Worm (Caenorhabditis elegans) whole organism, young adult: ENCODE data around the gene srh-89.

Experiments
- B0019.2 ChIP-seq: fragments of 200-800 bp; sonication (Bioruptor generic); conservative IDR thresholded peaks from 2 replicates; pipeline ENCODE4 v1.3.6; 2022; ENCODE audit warnings: missing genetic modification reagents, missing genetic modification characterization, missing compliant biosample characterization
- B0336.3 ChIP-seq: fragments of 200-800 bp; sonication (Bioruptor generic); IDR thresholded peaks from 2 replicates; pipeline ENCODE4 v1.3.6; 2022; ENCODE audit warnings: missing genetic modification characterization, missing compliant biosample characterization
- D2030.7 ChIP-seq: fragments of 200-800 bp; sonication (Bioruptor generic); IDR thresholded peaks from 2 replicates; pipeline ENCODE4 v1.3.6; 2022; ENCODE audit warnings: missing genetic modification reagents, missing genetic modification characterization, missing compliant biosample characterization
- F33H1.4 ChIP-seq: fragments of 200-800 bp; sonication (Bioruptor generic); IDR thresholded peaks from 2 replicates; pipeline ENCODE4 v1.3.6; 2022; ENCODE audit warnings: missing genetic modification reagents, missing genetic modification characterization, missing compliant biosample characterization
- F39B2.1 ChIP-seq: fragments of 200-800 bp; sonication (Bioruptor generic); IDR thresholded peaks from 2 replicates; pipeline ENCODE4 v1.3.6; 2022; ENCODE audit warnings: missing genetic modification reagents, missing genetic modification characterization, missing compliant biosample characterization
- Y53G8AR.9 ChIP-seq: fragments of 200-800 bp; sonication (Bioruptor generic); conservative IDR thresholded peaks from 2 replicates; pipeline ENCODE4 v1.3.6; 2022; ENCODE audit warnings: missing genetic modification reagents, missing genetic modification characterization, missing compliant biosample characterization
- ZK185.1 ChIP-seq: sonication (generic microtip); optimal IDR thresholded peaks from 2 replicates; lab custom pipeline; 2016; ENCODE audit warnings: mild to moderate bottlenecking, missing genetic modification characterization, missing compliant biosample characterization; ENCODE audit not compliant: poor library complexity, severe bottlenecking
- akir-1 ChIP-seq: fragments of 200-800 bp; sonication (Bioruptor generic); optimal IDR thresholded peaks from 2 replicates; lab custom pipeline; 2018; ENCODE audit warnings: mild to moderate bottlenecking, missing genetic modification characterization, moderate library complexity, missing compliant biosample characterization
- ama-1 ChIP-seq, 3 experiments: fragments of 150-350 bp in 1 of 3; sonication (generic microtip) in 2 of 3; optimal IDR thresholded peaks; 2 replicates each; lab custom pipeline; 2014 to 2018; ENCODE audit warnings: missing biosample characterization in 2 of 3, missing genetic modification characterization in 2 of 3, missing genetic modification reagents in 2 of 3
- aptf-2 ChIP-seq: fragments of 200-800 bp; sonication (Bioruptor generic); conservative IDR thresholded peaks from 2 replicates; pipeline ENCODE4 v1.3.6; 2022; ENCODE audit warnings: missing genetic modification reagents, missing genetic modification characterization, missing compliant biosample characterization
- attf-3 ChIP-seq: fragments of 200-800 bp; sonication (Bioruptor generic); conservative IDR thresholded peaks from 2 replicates; pipeline ENCODE4 v1.3.6; 2022; ENCODE audit warnings: missing genetic modification reagents, missing genetic modification characterization, missing compliant biosample characterization
- cebp-1 ChIP-seq, 2 experiments: fragments of 200-800 bp in 1 of 2; sonication (Bioruptor generic) in 1 of 2; sonication (generic microtip) in 1 of 2; IDR thresholded peaks in 1 of 2; optimal IDR thresholded peaks in 1 of 2; 2 replicates each; pipeline versions ENCODE4 v1.3.6 to Lab custom; 2017 to 2022; ENCODE audit warnings: missing compliant biosample characterization in 2 of 2, missing genetic modification characterization in 2 of 2, mild to moderate bottlenecking in 1 of 2, missing genetic modification reagents in 1 of 2, moderate library complexity in 1 of 2
- ceh-27 ChIP-seq: fragments of 200-800 bp; sonication (Bioruptor generic); optimal IDR thresholded peaks from 2 replicates; lab custom pipeline; 2018; ENCODE audit warnings: mild to moderate bottlenecking, missing genetic modification characterization, moderate library complexity, missing compliant biosample characterization
- ceh-58 ChIP-seq: fragments of 200-800 bp; sonication (Bioruptor generic); IDR thresholded peaks from 2 replicates; pipeline ENCODE4 v1.3.6; 2022; ENCODE audit warnings: missing genetic modification characterization, missing compliant biosample characterization
- chd-7 ChIP-seq: sonication (generic microtip); optimal IDR thresholded peaks from 2 replicates; lab custom pipeline; 2016; ENCODE audit warnings: mild to moderate bottlenecking, missing genetic modification characterization, moderate library complexity, missing compliant biosample characterization
- die-1 ChIP-seq: sonication (generic microtip); optimal IDR thresholded peaks from 2 replicates; lab custom pipeline; 2016; ENCODE audit warnings: missing genotype, mild to moderate bottlenecking, missing genetic modification characterization, missing compliant biosample characterization
- dpff-1 ChIP-seq: sonication (generic microtip); optimal IDR thresholded peaks from 2 replicates; lab custom pipeline; 2017; ENCODE audit warnings: mild to moderate bottlenecking, missing genetic modification characterization, missing compliant biosample characterization
- egl-18 ChIP-seq: fragments of 200-800 bp; sonication (Bioruptor generic); IDR thresholded peaks from 2 replicates; pipeline ENCODE4 v1.3.6; 2022; ENCODE audit warnings: missing genetic modification reagents, missing genetic modification characterization, missing compliant biosample characterization
- ekl-4 ChIP-seq: fragments of 200-800 bp; sonication (Bioruptor generic); IDR thresholded peaks from 2 replicates; pipeline ENCODE4 v1.3.6; 2022; ENCODE audit warnings: missing genetic modification reagents, missing genetic modification characterization, missing compliant biosample characterization
- fkh-3 ChIP-seq: sonication (generic microtip); optimal IDR thresholded peaks from 2 replicates; lab custom pipeline; 2016; ENCODE audit warnings: mild to moderate bottlenecking, missing genetic modification characterization, missing compliant biosample characterization
- hlh-26 ChIP-seq: fragments of 200-800 bp; sonication (Bioruptor generic); conservative IDR thresholded peaks from 2 replicates; pipeline ENCODE4 v1.3.6; 2022; ENCODE audit warnings: missing genetic modification reagents, missing genetic modification characterization, missing compliant biosample characterization
- hmg-20 ChIP-seq: fragments of 200-800 bp; sonication (Bioruptor generic); IDR thresholded peaks from 2 replicates; pipeline ENCODE4 v1.3.6; 2022; ENCODE audit warnings: missing genetic modification reagents, missing genetic modification characterization, missing compliant biosample characterization
- lag-1 ChIP-seq: fragments of 200-800 bp; sonication (Bioruptor generic); IDR thresholded peaks from 2 replicates; pipeline ENCODE4 v1.3.6; 2022; ENCODE audit warnings: missing genetic modification reagents, missing genetic modification characterization, missing compliant biosample characterization
- let-607 ChIP-seq, 2 experiments: fragments of 200-800 bp in 1 of 2; sonication (Bioruptor generic) in 1 of 2; sonication (generic microtip) in 1 of 2; optimal IDR thresholded peaks; 2 replicates each; lab custom pipeline; 2016 to 2018; ENCODE audit warnings: mild to moderate bottlenecking in 2 of 2, missing compliant biosample characterization in 2 of 2, missing genetic modification characterization in 2 of 2, moderate library complexity in 2 of 2, missing genotype in 1 of 2
- lin-26 ChIP-seq: fragments of 200-800 bp; sonication (Bioruptor generic); IDR thresholded peaks from 2 replicates; pipeline ENCODE4 v1.3.6; 2022; ENCODE audit warnings: missing genetic modification reagents, missing genetic modification characterization, missing compliant biosample characterization
- lin-40 ChIP-seq: sonication (generic microtip); optimal IDR thresholded peaks from 2 replicates; lab custom pipeline; 2016; ENCODE audit warnings: missing genetic modification characterization, mild to moderate bottlenecking, missing compliant biosample characterization, missing genotype, missing genetic modification reagents
- madf-10 ChIP-seq: sonication (generic microtip); optimal IDR thresholded peaks from 2 replicates; lab custom pipeline; 2016; ENCODE audit warnings: mild to moderate bottlenecking, missing genetic modification characterization, missing compliant biosample characterization
- madf-3 ChIP-seq: fragments of 200-800 bp; sonication (Bioruptor generic); IDR thresholded peaks from 2 replicates; pipeline ENCODE4 v1.3.6; 2022; ENCODE audit warnings: missing genetic modification reagents, missing genetic modification characterization, missing compliant biosample characterization
- madf-6 ChIP-seq: fragments of 200-800 bp; sonication (Bioruptor generic); IDR thresholded peaks from 2 replicates; pipeline ENCODE4 v1.3.6; 2022; ENCODE audit warnings: missing genetic modification reagents, missing genetic modification characterization, missing compliant biosample characterization
- mcd-1 ChIP-seq: fragments of 200-800 bp; sonication (Bioruptor generic); IDR thresholded peaks from 2 replicates; pipeline ENCODE4 v1.3.6; 2022; ENCODE audit warnings: missing genetic modification reagents, missing genetic modification characterization, missing compliant biosample characterization
- mel-28 ChIP-seq: sonication (generic microtip); optimal IDR thresholded peaks from 2 replicates; lab custom pipeline; 2016; ENCODE audit warnings: borderline replicate concordance, mild to moderate bottlenecking, missing genetic modification characterization, missing compliant biosample characterization
- mxl-1 ChIP-seq: sonication (generic microtip); optimal IDR thresholded peaks from 2 replicates; lab custom pipeline; 2016; ENCODE audit warnings: missing genetic modification characterization, missing compliant biosample characterization
- nfyb-1 ChIP-seq: fragments of 200-800 bp; sonication (Bioruptor generic); IDR thresholded peaks from 2 replicates; pipeline ENCODE4 v1.3.6; 2022; ENCODE audit warnings: missing genetic modification reagents, missing genetic modification characterization, missing compliant biosample characterization
- nhr-179 ChIP-seq: sonication (generic microtip); optimal IDR thresholded peaks from 2 replicates; lab custom pipeline; 2016; ENCODE audit warnings: mild to moderate bottlenecking, missing genetic modification characterization, missing compliant biosample characterization
- pbrm-1 ChIP-seq: fragments of 200-800 bp; sonication (Bioruptor generic); IDR thresholded peaks from 2 replicates; pipeline ENCODE4 v1.3.6; 2022; ENCODE audit warnings: missing genetic modification reagents, missing genetic modification characterization, missing compliant biosample characterization
- rec-8 ChIP-seq, 2 experiments: sonication (generic microtip); optimal IDR thresholded peaks; 2 replicates each; lab custom pipeline; 2016; ENCODE audit warnings: mild to moderate bottlenecking in 2 of 2, missing genetic modification characterization in 2 of 2, missing genetic modification reagents in 2 of 2, missing genotype in 2 of 2, missing biosample characterization in 1 of 2, missing compliant biosample characterization in 1 of 2, moderate library complexity in 1 of 2
- sea-2 ChIP-seq: fragments of 200-800 bp; sonication (Bioruptor generic); IDR thresholded peaks from 2 replicates; pipeline ENCODE4 v1.3.6; 2022; ENCODE audit warnings: missing genetic modification characterization, missing compliant biosample characterization
- somi-1 ChIP-seq: fragments of 200-800 bp; sonication (Bioruptor generic); optimal IDR thresholded peaks from 2 replicates; lab custom pipeline; 2018; ENCODE audit warnings: mild to moderate bottlenecking, missing genetic modification characterization, missing compliant biosample characterization

Gene srh-89

DNA sequence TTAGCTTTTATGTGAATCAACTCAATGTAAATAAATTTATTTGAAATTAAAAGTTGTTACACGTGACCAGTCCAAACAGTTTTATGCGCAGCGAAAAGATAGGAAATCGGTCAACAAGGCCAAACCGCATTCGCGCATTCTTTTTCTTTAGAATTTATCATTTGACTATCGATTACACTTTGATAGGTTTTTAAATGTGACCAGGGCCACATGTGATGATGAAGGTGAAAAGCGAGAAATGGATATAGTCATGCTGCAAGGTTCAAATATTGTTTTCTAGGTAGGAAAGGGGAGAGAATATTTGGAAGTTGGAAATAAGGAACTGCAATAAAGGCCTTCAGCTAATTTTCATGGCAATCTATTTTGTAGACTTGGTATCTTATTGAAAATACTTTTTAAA is 27.7 kb downstream of the srh-89 start:
- TF ChIP-seq mel-28 (tag; lab: Kevin White, UChicago) (no peak), let-607 (tag; optimal IDR thresholded peaks at IDR 0.05; lab: Kevin White, UChicago) (no peak), ZK185.1 (tag; lab: Kevin White, UChicago) (peak; percentile 65), madf-6 (GFP tag; lab: Robert Waterston, UW) (0 out of 2 replicates have a peak, but pooled peaks have one; percentile 32), die-1 (tag; lab: Kevin White, UChicago) (peak; percentile 19), madf-10 (tag; lab: Kevin White, UChicago) (no peak), egl-18 (GFP tag; lab: Robert Waterston, UW) (no peak), nhr-179 (tag; lab: Kevin White, UChicago) (no peak), cebp-1 (GFP tag; IDR thresholded peaks at IDR 0.05; lab: Robert Waterston, UW) (0 out of 2 replicates have a peak, but pooled peaks have one; percentile 21), cebp-1 (tag; optimal IDR thresholded peaks at IDR 0.05; lab: Kevin White, UChicago) (no peak), somi-1 (GFP tag; lab: Kevin White, UChicago) (peak; percentile 4), lag-1 (GFP tag; lab: Robert Waterston, UW) (no peak), chd-7 (tag; lab: Kevin White, UChicago) (peak; percentile 32), ama-1 (optimal IDR thresholded peaks at IDR 0.05; lab: Kevin White, UChicago) (peak; percentile 74), ama-1 (GFP tag; optimal IDR thresholded peaks at IDR 0.05; lab: Kevin White, UChicago) (no peak), D2030.7 (GFP tag; lab: Robert Waterston, UW) (no peak), lin-26 (peak; percentile 9; the same call in 1 of the 2 replicates), Y53G8AR.9 (GFP tag; lab: Robert Waterston, UW) (peak; percentile 34; the same call in 1 of the 2 replicates), fkh-3 (tag; lab: Kevin White, UChicago) (peak; percentile 12), madf-3 (0 out of 2 replicates have a peak, but pooled peaks have one; percentile 24)

- 0 out of 2 replicates have a peak, but pooled peaks have one; percentile 25 for TF ChIP-seq Y53G8AR.9 (GFP tag; lab: Robert Waterston, UW)
- TF ChIP-seq akir-1 (GFP tag; lab: Kevin White, UChicago), result no peak
These were observed 28.1 kb downstream of the srh-89 start for ce11 chrV:7436509-7436908.

- TF ChIP-seq nfyb-1 (GFP tag; lab: Robert Waterston, UW), result 0 out of 2 replicates have a peak, but pooled peaks have one; percentile 15
- no peak for TF ChIP-seq ceh-58 (GFP tag; lab: Robert Waterston, UW)
- no peak for TF ChIP-seq lin-40 (tag; lab: Kevin White, UChicago)
- TF ChIP-seq ama-1 (optimal IDR thresholded peaks at IDR 0.05; lab: Kevin White, UChicago), result peak; percentile 71
- no peak for TF ChIP-seq ama-1 (GFP tag; optimal IDR thresholded peaks at IDR 0.05; lab: Kevin White, UChicago)
- 0 out of 2 replicates have a peak, but pooled peaks have one; percentile 18 for TF ChIP-seq lin-26
These were observed 29.0 kb downstream of the srh-89 start, which contains the start of the genes ddo-2 and F25E5.8 for ce11 chrV:7435376-7436204. Gene ddo-2, minus strand, starts transcription at chrV:7435705. Gene F25E5.8, plus strand, starts transcription at chrV:7435930.

ce11 chrV:7434805-7435363 is 29.7 kb downstream of the srh-89 start:
- TF ChIP-seq ekl-4 (GFP tag; lab: Robert Waterston, UW), result no peak; the same call in 1 of the 2 replicates
- no peak for TF ChIP-seq B0019.2 (GFP tag; lab: Robert Waterston, UW)
- TF ChIP-seq attf-3 (GFP tag; lab: Robert Waterston, UW), result no peak
- TF ChIP-seq F33H1.4 (GFP tag; lab: Robert Waterston, UW), result no peak
- no peak for TF ChIP-seq hmg-20 (GFP tag; lab: Robert Waterston, UW)
- TF ChIP-seq D2030.7 (GFP tag; lab: Robert Waterston, UW), result no peak
- no peak for TF ChIP-seq madf-6 (GFP tag; lab: Robert Waterston, UW)
- TF ChIP-seq akir-1 (GFP tag; lab: Kevin White, UChicago), result no peak
- TF ChIP-seq pbrm-1 (GFP tag; lab: Robert Waterston, UW), result no peak
- TF ChIP-seq ceh-27, result peak; percentile 52
- no peak for TF ChIP-seq hlh-26 (GFP tag; lab: Robert Waterston, UW)
- 0 out of 2 replicates have a peak, but pooled peaks have one; percentile 6 for TF ChIP-seq mcd-1 (GFP tag; lab: Robert Waterston, UW)
- no peak for TF ChIP-seq mxl-1 (tag; lab: Kevin White, UChicago)
- TF ChIP-seq sea-2, result no peak
- no peak for TF ChIP-seq F39B2.1 (GFP tag; lab: Robert Waterston, UW)
- no peak for TF ChIP-seq lag-1 (GFP tag; lab: Robert Waterston, UW)
- no peak for TF ChIP-seq rec-8 (tag; optimal IDR thresholded peaks at IDR 0.05; lab: Kevin White, UChicago)
- no peak for TF ChIP-seq dpff-1 (tag; lab: Kevin White, UChicago)
- no peak for TF ChIP-seq B0336.3 (GFP tag; lab: Robert Waterston, UW)
- TF ChIP-seq aptf-2 (GFP tag; lab: Robert Waterston, UW), result no peak
